Fruit fly (Drosophila melanogaster): Measurements from ENCODE around the gene Wnt10.

Gene Wnt10

dm6 chr2L:7422429-7423283, 59.5 kb downstream of the Wnt10 start (continued):
- TF ChIP-seq pzg (GFP tag; optimal IDR thresholded peaks at IDR 0.05) (no peak), CrebB (tag; optimal IDR thresholded peaks at IDR 0.05) (no peak), Hr51 (GFP tag; optimal IDR thresholded peaks at IDR 0.05) (peak in 1 of 2 experiments; percentile 1), Hmr (GFP tag; optimal IDR thresholded peaks at IDR 0.05) (no peak), CG4424 (GFP tag; optimal IDR thresholded peaks at IDR 0.05) (peak; percentile 26), pho (GFP tag; optimal IDR thresholded peaks at IDR 0.05) (no peak)

- TF ChIP-seq HLH4C (GFP tag; IDR thresholded peaks at IDR 0.05; ENCODE audit: partially characterized antibody) (no peak), esg (GFP tag; conservative IDR thresholded peaks at IDR 0.05) (peak; percentile 46; the same call in 1 of the 2 replicates), CG13424 (tag; optimal IDR thresholded peaks at IDR 0.05) (peak; percentile 36), CG10565 (GFP tag; optimal IDR thresholded peaks at IDR 0.05) (no peak), p53 (GFP tag; optimal IDR thresholded peaks at IDR 0.05) (no peak), Dek (tag; optimal IDR thresholded peaks at IDR 0.05) (peak; percentile 2), pan (optimal IDR thresholded peaks at IDR 0.05) (no peak), pan (GFP tag; optimal IDR thresholded peaks at IDR 0.05 in 1 of 2, IDR thresholded peaks at IDR 0.05 in 1 of 2) (peak in 1 of 2 experiments; percentile 26), Dbx (GFP tag; IDR thresholded peaks at IDR 0.05) (peak; percentile 74), CG31388 (GFP tag; optimal IDR thresholded peaks at IDR 0.05) (no peak), PHDP (tag; optimal IDR thresholded peaks at IDR 0.05) (peak; percentile 29), CG6791 (GFP tag; IDR thresholded peaks at IDR 0.05; ENCODE audit: partially characterized antibody) (peak; percentile 55; the same call in 1 of the 3 replicates), CG15696 (tag; optimal IDR thresholded peaks at IDR 0.05) (peak; percentile 8), fru (optimal IDR thresholded peaks at IDR 0.05) (no peak), Side (GFP tag; optimal IDR thresholded peaks at IDR 0.05) (peak; percentile 4), Hsf (GFP tag; optimal IDR thresholded peaks at IDR 0.05) (peak; percentile 12), ewg (GFP tag; optimal IDR thresholded peaks at IDR 0.05) (no peak), CG5953 (GFP tag; IDR thresholded peaks at IDR 0.05) (0 out of 2 replicates have a peak, but pooled peaks have one; percentile 17), MBD-R2 (GFP tag; IDR thresholded peaks at IDR 0.05) (peak; percentile 38; the same call in 1 of the 2 replicates), pita (GFP tag; optimal IDR thresholded peaks at IDR 0.05) (no peak), tna (GFP tag; IDR thresholded peaks at IDR 0.05; ENCODE audit: partially characterized antibody) (no peak), Bdp1 (GFP tag; optimal IDR thresholded peaks at IDR 0.05) (no peak), BEAF-32 (GFP tag; optimal IDR thresholded peaks at IDR 0.05) (no peak), Ets97D (GFP tag; optimal IDR thresholded peaks at IDR 0.05) (peak; percentile 23), al (GFP tag; IDR thresholded peaks at IDR 0.05) (peak; percentile 54; the same call in 1 of the 2 replicates), B-H1 (GFP tag; IDR thresholded peaks at IDR 0.05) (no peak), CoRest (tag; optimal IDR thresholded peaks at IDR 0.05) (no peak), CG2712 (tag; optimal IDR thresholded peaks at IDR 0.05) (peak; percentile 33), CG4424 (GFP tag; optimal IDR thresholded peaks at IDR 0.05) (peak; percentile 10), CG2678 (tag; optimal IDR thresholded peaks at IDR 0.05) (peak; percentile 23), D19A (tag; optimal IDR thresholded peaks at IDR 0.05) (no peak), CG32772 (GFP tag; IDR thresholded peaks at IDR 0.05) (peak; percentile 54), Adf1 (GFP tag; IDR thresholded peaks at IDR 0.05) (peak; percentile 94), CG33557 (GFP tag; optimal IDR thresholded peaks at IDR 0.05) (no peak), CG11560 (tag; IDR thresholded peaks at IDR 0.05) (0 out of 3 replicates have a peak, but pooled peaks have one; percentile 22), row (GFP tag; IDR thresholded peaks at IDR 0.05) (peak; percentile 67), CG18619 (GFP tag; optimal IDR thresholded peaks at IDR 0.05) (peak; percentile 9), Gug (GFP tag; IDR thresholded peaks at IDR 0.05) (peak; percentile 55; the same call in 1 of the 4 replicates), Sry-δ (GFP tag; optimal IDR thresholded peaks at IDR 0.05) (no peak), Doc3 (GFP tag; IDR thresholded peaks at IDR 0.05; ENCODE audit: partially characterized antibody) (no peak), CG2202 (tag; optimal IDR thresholded peaks at IDR 0.05) (peak; percentile 5)
Observed at dm6 chr2L:7423333-7423895, 60.2 kb downstream of the Wnt10 start.
